Fruit fly (Drosophila melanogaster) whole organism, embryonic: ENCODE measurements around the gene Clamp.

Source experiments
- CG10431 ChIP-seq: fragments of 200-800 bp; sonication (Bioruptor generic); optimal IDR thresholded peaks from 3 replicates; lab custom pipeline; 2018; ENCODE audit warnings: missing biosample characterization, mild to moderate bottlenecking, missing genetic modification characterization
- CG10543 ChIP-seq: fragments of 200-800 bp; sonication (Bioruptor generic); optimal IDR thresholded peaks from 3 replicates; lab custom pipeline; 2017; ENCODE audit warnings: missing biosample characterization, mild to moderate bottlenecking, missing genetic modification characterization, moderate library complexity
- CG11504 ChIP-seq: fragments of 200-800 bp; sonication (Bioruptor generic); optimal IDR thresholded peaks from 3 replicates; lab custom pipeline; 2019; ENCODE audit warnings: missing biosample characterization, mild to moderate bottlenecking, missing genetic modification characterization, moderate library complexity
- CG13287 ChIP-seq: fragments of 200-800 bp; sonication (Bioruptor generic); IDR thresholded peaks from 2 replicates; pipeline ENCODE4 v1.3.6; 2022; ENCODE audit warnings: missing biosample characterization, missing genetic modification characterization; ENCODE audit not compliant: partially characterized antibody
- CG13624 ChIP-seq: fragments of 200-800 bp; sonication (Bioruptor generic); optimal IDR thresholded peaks from 2 replicates; lab custom pipeline; 2016; ENCODE audit warnings: missing biosample characterization, missing genetic modification characterization
- CG14014 ChIP-seq: fragments of 200-800 bp; sonication (Bioruptor generic); IDR thresholded peaks from 2 replicates; pipeline ENCODE4 v1.3.6; 2022; ENCODE audit warnings: missing biosample characterization, missing genetic modification characterization
- CG14441 ChIP-seq: fragments of 200-800 bp; sonication (Bioruptor generic); IDR thresholded peaks from 2 replicates; pipeline ENCODE4 v1.3.6; 2022; ENCODE audit warnings: missing biosample characterization, missing genetic modification characterization
- CG17328 ChIP-seq: fragments of 200-800 bp; sonication (Bioruptor generic); IDR thresholded peaks from 2 replicates; pipeline ENCODE4 v1.3.6; 2022; ENCODE audit warnings: missing biosample characterization, missing genetic modification characterization
- CG17802 ChIP-seq: fragments of 200-800 bp; sonication (Bioruptor generic); optimal IDR thresholded peaks from 2 replicates; lab custom pipeline; 2018; ENCODE audit warnings: missing biosample characterization, mild to moderate bottlenecking, missing genetic modification characterization, moderate library complexity
- CG2199 ChIP-seq: fragments of 200-800 bp; sonication (Bioruptor generic); IDR thresholded peaks from 3 replicates; pipeline ENCODE4 v1.3.6; 2022; ENCODE audit warnings: missing biosample characterization, missing genetic modification characterization
- CG31441 ChIP-seq: fragments of 200-800 bp; sonication (Bioruptor generic); IDR thresholded peaks from 2 replicates; pipeline ENCODE4 v1.3.6; 2022; ENCODE audit warnings: missing biosample characterization, missing genetic modification characterization
- CG3281 ChIP-seq: fragments of 200-800 bp; sonication (Bioruptor generic); optimal IDR thresholded peaks from 3 replicates; lab custom pipeline; 2017; ENCODE audit warnings: missing biosample characterization, mild to moderate bottlenecking, missing genetic modification characterization
- CG3995 ChIP-seq: fragments of 200-800 bp; sonication (Bioruptor generic); optimal IDR thresholded peaks from 3 replicates; lab custom pipeline; 2016; ENCODE audit warnings: missing biosample characterization, missing genetic modification characterization
- CG4707 ChIP-seq: fragments of 200-800 bp; sonication (Bioruptor generic); optimal IDR thresholded peaks from 2 replicates; lab custom pipeline; 2018; ENCODE audit warnings: missing biosample characterization, mild to moderate bottlenecking, missing genetic modification characterization, moderate library complexity
- CG4820 ChIP-seq: fragments of 200-800 bp; sonication (Bioruptor generic); optimal IDR thresholded peaks from 3 replicates; lab custom pipeline; 2016; ENCODE audit warnings: missing biosample characterization, missing genetic modification characterization
- CG8290 ChIP-seq, 3 experiments: fragments of 200-800 bp; sonication (Bioruptor generic); optimal IDR thresholded peaks; 2 replicates each; lab custom pipeline; 2016 to 2019; ENCODE audit warnings: missing biosample characterization in 3 of 3, missing genetic modification characterization in 3 of 3, mild to moderate bottlenecking in 2 of 3, moderate library complexity in 1 of 3
- CG9876 ChIP-seq: fragments of 200-800 bp; sonication (Bioruptor generic); optimal IDR thresholded peaks from 2 replicates; lab custom pipeline; 2016; ENCODE audit warnings: missing biosample characterization, missing genetic modification characterization
- CG9932 ChIP-seq: fragments of 200-800 bp; sonication (Bioruptor generic); IDR thresholded peaks from 2 replicates; pipeline ENCODE4 v1.3.6; 2022; ENCODE audit warnings: missing biosample characterization, missing genetic modification characterization
- D19B ChIP-seq: fragments of 200-800 bp; sonication (Bioruptor generic); optimal IDR thresholded peaks from 2 replicates; lab custom pipeline; 2017; ENCODE audit warnings: missing biosample characterization, mild to moderate bottlenecking, missing genetic modification characterization
- ERR ChIP-seq: fragments of 200-800 bp; sonication (Bioruptor generic); optimal IDR thresholded peaks from 2 replicates; lab custom pipeline; 2016; ENCODE audit warnings: missing biosample characterization, missing genetic modification characterization
- GATAe ChIP-seq: fragments of 200-800 bp; sonication (Bioruptor generic); conservative IDR thresholded peaks from 2 replicates; pipeline ENCODE4 v1.3.6; 2022; ENCODE audit warnings: missing biosample characterization, missing genetic modification characterization
- H2.0 ChIP-seq: fragments of 200-800 bp; sonication (Bioruptor generic); IDR thresholded peaks from 2 replicates; pipeline ENCODE4 v1.3.6; 2022; ENCODE audit warnings: missing biosample characterization, missing genetic modification characterization
- HLHmδ ChIP-seq: fragments of 200-800 bp; sonication (Bioruptor generic); optimal IDR thresholded peaks from 2 replicates; lab custom pipeline; 2018; ENCODE audit warnings: missing biosample characterization, mild to moderate bottlenecking, missing genetic modification characterization, moderate library complexity
- HmgZ ChIP-seq: fragments of 200-800 bp; sonication (Bioruptor generic); optimal IDR thresholded peaks from 2 replicates; lab custom pipeline; 2018; ENCODE audit warnings: missing biosample characterization, mild to moderate bottlenecking, missing genetic modification characterization
- Hsf ChIP-seq: fragments of 200-800 bp; sonication (Bioruptor generic); optimal IDR thresholded peaks from 3 replicates; lab custom pipeline; 2016; ENCODE audit warnings: missing biosample characterization, missing genetic modification characterization
- Kr ChIP-seq: fragments of 200-800 bp; sonication (Bioruptor generic); optimal IDR thresholded peaks from 2 replicates; lab custom pipeline; 2017; ENCODE audit warnings: missing biosample characterization, mild to moderate bottlenecking, missing genetic modification characterization
- NFAT ChIP-seq: fragments of 200-800 bp; sonication (Bioruptor generic); IDR thresholded peaks from 2 replicates; pipeline ENCODE4 v1.3.6; 2022; ENCODE audit warnings: missing biosample characterization, missing genetic modification characterization
- Sox100B ChIP-seq: fragments of 200-800 bp; sonication (Bioruptor generic); optimal IDR thresholded peaks from 3 replicates; lab custom pipeline; 2018; ENCODE audit warnings: missing biosample characterization, mild to moderate bottlenecking, missing genetic modification characterization
- Stat92E ChIP-seq, 3 experiments: fragments of >200 bp in 2 of 3; fragments of 200-800 bp in 1 of 3; sonication (Bioruptor generic) in 1 of 3; optimal IDR thresholded peaks; 2 replicates each; lab custom pipeline; 2017 to 2019; ENCODE audit warnings: missing biosample characterization in 3 of 3, missing genetic modification characterization in 3 of 3, mild to moderate bottlenecking in 1 of 3, moderate library complexity in 1 of 3
- bcd ChIP-seq: fragments of 200-800 bp; sonication (Bioruptor generic); optimal IDR thresholded peaks from 2 replicates; lab custom pipeline; 2017; ENCODE audit warnings: missing biosample characterization, mild to moderate bottlenecking, missing genetic modification characterization
- dysf ChIP-seq: fragments of 200-800 bp; sonication (Bioruptor generic); IDR thresholded peaks from 3 replicates; pipeline ENCODE4 v1.3.6; 2022; ENCODE audit warnings: missing biosample characterization, missing genetic modification characterization
- exex ChIP-seq: fragments of 200-800 bp; sonication (Bioruptor generic); optimal IDR thresholded peaks from 4 replicates; lab custom pipeline; 2018; ENCODE audit warnings: missing biosample characterization, mild to moderate bottlenecking, missing genetic modification characterization, moderate library complexity
- hkb ChIP-seq, 2 experiments: fragments of 200-800 bp in 1 of 2; fragments of >200 bp in 1 of 2; sonication (Bioruptor generic) in 1 of 2; IDR thresholded peaks in 1 of 2; optimal IDR thresholded peaks in 1 of 2; 2 replicates each; pipeline versions ENCODE4 v1.3.6 to Lab custom; 2017 to 2022; ENCODE audit warnings: missing biosample characterization in 1 of 2, missing genetic modification characterization in 1 of 2
- insv ChIP-seq, 2 experiments: fragments of 200-800 bp; sonication (Bioruptor generic); optimal IDR thresholded peaks; 3 replicates each; lab custom pipeline; 2016 to 2018; ENCODE audit warnings: missing biosample characterization in 2 of 2, missing genetic modification characterization in 2 of 2
- mirr ChIP-seq: fragments of 200-800 bp; sonication (Bioruptor generic); optimal IDR thresholded peaks from 3 replicates; lab custom pipeline; 2018; ENCODE audit warnings: missing biosample characterization, mild to moderate bottlenecking, missing genetic modification characterization
- nerfin-1 ChIP-seq: fragments of 200-800 bp; sonication (Bioruptor generic); optimal IDR thresholded peaks from 3 replicates; lab custom pipeline; 2019; ENCODE audit warnings: missing biosample characterization, mild to moderate bottlenecking, missing genetic modification characterization, moderate library complexity
- otp ChIP-seq: fragments of 200-800 bp; sonication (Bioruptor generic); IDR thresholded peaks from 3 replicates; pipeline ENCODE4, ENCODE4 v1.3.6; 2022; ENCODE audit warnings: missing biosample characterization, missing genetic modification characterization
- row ChIP-seq: fragments of 200-800 bp; sonication (Bioruptor generic); IDR thresholded peaks from 3 replicates; pipeline ENCODE4 v1.3.6; 2022; ENCODE audit warnings: missing biosample characterization, missing genetic modification characterization
- schlank ChIP-seq: fragments of 200-800 bp; sonication (Bioruptor generic); optimal IDR thresholded peaks from 2 replicates; lab custom pipeline; 2018; ENCODE audit warnings: missing biosample characterization, mild to moderate bottlenecking, missing genetic modification characterization
- sd ChIP-seq: fragments of 200-800 bp; sonication (Bioruptor generic); optimal IDR thresholded peaks from 3 replicates; lab custom pipeline; 2018; ENCODE audit warnings: missing biosample characterization, mild to moderate bottlenecking, missing genetic modification characterization, moderate library complexity
- sens ChIP-seq: fragments of 200-800 bp; sonication (Bioruptor generic); peaks from one replicate; lab custom pipeline; 2016; ENCODE audit warnings: missing biosample characterization, missing genetic modification characterization
- seq ChIP-seq: fragments of 200-800 bp; sonication (Bioruptor generic); IDR thresholded peaks from 2 replicates; pipeline ENCODE4 v1.3.6; 2022; ENCODE audit warnings: missing biosample characterization, missing genetic modification characterization
- shn ChIP-seq: fragments of 200-800 bp; sonication (Bioruptor generic); optimal IDR thresholded peaks from 3 replicates; lab custom pipeline; 2016; ENCODE audit warnings: missing biosample characterization, missing genetic modification characterization
- sim ChIP-seq: fragments of 200-800 bp; sonication (Bioruptor generic); IDR thresholded peaks from 2 replicates; pipeline ENCODE4 v1.3.6; 2022; ENCODE audit warnings: missing biosample characterization, missing genetic modification characterization
- slbo ChIP-seq: fragments of 200-800 bp; sonication (Bioruptor generic); IDR thresholded peaks from 2 replicates; pipeline ENCODE4 v1.3.6; 2022; ENCODE audit warnings: missing biosample characterization, missing genetic modification characterization
- so ChIP-seq: fragments of 200-800 bp; sonication (Bioruptor generic); IDR thresholded peaks from 3 replicates; pipeline ENCODE4 v1.3.6; 2022; ENCODE audit warnings: missing biosample characterization, missing genetic modification characterization
- stwl ChIP-seq: fragments of 200-800 bp; sonication (Bioruptor generic); optimal IDR thresholded peaks from 3 replicates; lab custom pipeline; 2018; ENCODE audit warnings: missing biosample characterization, mild to moderate bottlenecking, missing genetic modification characterization, moderate library complexity
- ttk ChIP-seq: fragments of 200-800 bp; sonication (Bioruptor generic); IDR thresholded peaks from 2 replicates; pipeline ENCODE4 v2.1.2; 2022; ENCODE audit warnings: missing biosample characterization, missing genetic modification characterization
- unc-4 ChIP-seq: fragments of 200-800 bp; sonication (Bioruptor generic); IDR thresholded peaks from 2 replicates; pipeline ENCODE4 v1.3.6; 2022; ENCODE audit warnings: missing biosample characterization, missing genetic modification characterization; ENCODE audit not compliant: partially characterized antibody
- vnd ChIP-seq: fragments of 200-800 bp; sonication (Bioruptor generic); IDR thresholded peaks from 3 replicates; pipeline ENCODE4 v1.3.6; 2022; ENCODE audit warnings: missing biosample characterization, missing genetic modification characterization; ENCODE audit not compliant: partially characterized antibody
- wek ChIP-seq: fragments of 200-800 bp; sonication (Bioruptor generic); optimal IDR thresholded peaks from 3 replicates; lab custom pipeline; 2018; ENCODE audit warnings: missing biosample characterization, mild to moderate bottlenecking, missing genetic modification characterization, moderate library complexity

Clamp gene

DNA sequence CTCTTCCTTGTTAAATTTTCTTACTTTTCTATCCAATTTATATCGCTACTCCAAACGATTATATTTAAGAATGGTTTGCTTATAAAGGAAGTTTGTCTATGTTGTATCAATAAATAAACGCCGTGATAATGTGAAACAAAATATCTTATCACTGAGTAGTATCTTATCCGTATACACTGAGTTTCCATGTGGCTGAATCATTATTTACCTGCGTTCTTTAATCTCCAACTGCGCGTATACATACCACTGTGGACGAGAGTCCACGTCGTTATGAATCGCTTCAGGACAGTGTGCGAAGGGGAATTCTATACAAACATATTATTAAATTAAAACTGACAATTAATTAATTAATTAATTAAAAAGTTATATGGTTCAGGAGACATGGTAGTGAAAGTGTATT, 29.6 kb downstream of the Clamp start:
- TF ChIP-seq CG4707: no peak
- TF ChIP-seq Kr (GFP tag; lab: Kevin White, UChicago): no peak
- no peak for TF ChIP-seq NFAT (GFP tag; lab: Robert Waterston, UW)
- TF ChIP-seq exex (tag; lab: Kevin White, UChicago): peak; percentile 48
- no peak for TF ChIP-seq CG17328 (GFP tag; lab: Robert Waterston, UW)
- no peak for TF ChIP-seq CG8290 (GFP tag; optimal IDR thresholded peaks at IDR 0.05; lab: Kevin White, UChicago)
- TF ChIP-seq CG8290 (tag; optimal IDR thresholded peaks at IDR 0.05; lab: Kevin White, UChicago): peak in 1 of 2 experiments; percentile 12
- TF ChIP-seq slbo (GFP tag; lab: Robert Waterston, UW): 0 out of 2 replicates have a peak, but pooled peaks have one; percentile 8
- TF ChIP-seq CG14441 (GFP tag; lab: Robert Waterston, UW): 0 out of 2 replicates have a peak, but pooled peaks have one; percentile 28
- TF ChIP-seq CG4820: no peak
- TF ChIP-seq Stat92E (GFP tag; optimal IDR thresholded peaks at IDR 0.05; lab: Kevin White, UChicago): no peak
- no peak for TF ChIP-seq stwl (tag; lab: Kevin White, UChicago)
- no peak for TF ChIP-seq CG9876 (GFP tag; lab: Kevin White, UChicago)
- TF ChIP-seq dysf (GFP tag; lab: Robert Waterston, UW): no peak
- TF ChIP-seq hkb (optimal IDR thresholded peaks at IDR 0.05; lab: Kevin White, UChicago): no peak
- no peak for TF ChIP-seq hkb (GFP tag; IDR thresholded peaks at IDR 0.05; lab: Robert Waterston, UW)
- TF ChIP-seq H2.0 (GFP tag; lab: Robert Waterston, UW): no peak
- TF ChIP-seq ERR (GFP tag; lab: Kevin White, UChicago): no peak
- TF ChIP-seq CG11504 (tag; lab: Kevin White, UChicago): peak; percentile 25
- TF ChIP-seq CG10431 (GFP tag; lab: Kevin White, UChicago): no peak
- TF ChIP-seq bcd: no peak
- TF ChIP-seq HLHmδ: no peak
- TF ChIP-seq CG9932: no peak
- TF ChIP-seq unc-4 (GFP tag; lab: Robert Waterston, UW): no peak
- peak; percentile 15 for TF ChIP-seq HmgZ (tag; lab: Kevin White, UChicago)
- peak; percentile 61 for TF ChIP-seq mirr (GFP tag; lab: Kevin White, UChicago)
- 0 out of 2 replicates have a peak, but pooled peaks have one; percentile 23 for TF ChIP-seq CG31441
- no peak for TF ChIP-seq CG14014 (GFP tag; lab: Robert Waterston, UW)
- TF ChIP-seq row: peak; percentile 49
- TF ChIP-seq Sox100B (GFP tag; lab: Kevin White, UChicago): no peak
- peak; percentile 42 for TF ChIP-seq GATAe
- no peak for TF ChIP-seq D19B
- peak; percentile 16 for TF ChIP-seq sens (GFP tag; lab: Kevin White, UChicago)
- TF ChIP-seq CG2199 (GFP tag; lab: Robert Waterston, UW): peak; percentile 90
- no peak for TF ChIP-seq CG3995 (GFP tag; lab: Kevin White, UChicago)
- TF ChIP-seq CG17802 (tag; lab: Kevin White, UChicago): no peak

DNA sequence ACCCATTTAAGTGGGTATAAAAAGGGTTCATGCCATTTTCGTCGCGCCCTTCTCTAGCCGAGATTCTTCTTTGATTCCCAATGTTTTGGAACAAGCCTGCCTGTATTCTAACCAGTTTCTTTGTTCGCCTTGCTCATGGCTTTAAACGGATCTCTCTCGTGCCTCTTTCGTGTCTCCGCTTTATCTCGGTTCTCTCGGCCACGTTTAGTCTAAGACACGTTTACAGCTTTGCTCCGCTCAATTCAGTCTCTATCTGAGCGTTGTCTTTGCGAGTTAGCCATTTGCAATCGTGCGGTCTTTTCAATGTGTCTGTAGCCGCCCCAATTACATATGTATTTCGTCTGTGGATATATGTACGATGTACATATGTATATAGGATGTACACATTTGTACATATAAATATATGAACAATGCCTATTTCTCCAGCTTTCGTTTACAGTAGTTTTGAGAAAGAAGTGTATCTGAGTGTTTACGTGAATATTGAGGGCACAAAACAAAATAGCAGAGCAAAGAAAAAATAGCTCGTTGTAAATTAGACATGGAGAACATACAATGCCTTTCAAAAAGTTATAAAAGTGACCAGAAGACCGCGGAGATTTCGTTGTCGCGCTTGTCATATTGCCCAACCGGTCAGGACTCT, 34.7 kb downstream of the Clamp start:
- TF ChIP-seq sim (no peak), insv (GFP tag; optimal IDR thresholded peaks at IDR 0.05; lab: Kevin White, UChicago) (peak in 1 of 2 experiments; percentile 44), seq (GFP tag; lab: Robert Waterston, UW) (no peak), CG13287 (GFP tag; lab: Robert Waterston, UW) (peak; percentile 11; the same call in 1 of the 2 replicates), CG13624 (GFP tag; lab: Kevin White, UChicago) (no peak), so (GFP tag; lab: Robert Waterston, UW) (no peak), ttk (no peak), vnd (GFP tag; lab: Robert Waterston, UW) (no peak), CG3281 (GFP tag; lab: Kevin White, UChicago) (no peak), otp (GFP tag; lab: Robert Waterston, UW) (no peak), schlank (tag; lab: Kevin White, UChicago) (no peak), nerfin-1 (no peak), Hsf (GFP tag; lab: Kevin White, UChicago) (no peak), wek (GFP tag; lab: Kevin White, UChicago) (no peak), shn (GFP tag; lab: Kevin White, UChicago) (no peak), CG10543 (peak; percentile 34), sd (tag; lab: Kevin White, UChicago) (no peak)
